Worm (Caenorhabditis elegans): ENCODE measurements around the gene rps-1.

The rps-1 gene

ce11 chrIII:4504358-4504757, 28.6 kb downstream of the rps-1 start:
- TF ChIP-seq elt-3 (tag; optimal IDR thresholded peaks at IDR 0.05), result no peak
- peak; percentile 56 for TF ChIP-seq ces-1 (GFP tag; optimal IDR thresholded peaks at IDR 0.05)
- TF ChIP-seq elt-1 (tag; optimal IDR thresholded peaks at IDR 0.05; ENCODE audit: borderline replicate concordance, insufficient read depth), result no peak
- peak; percentile 44 for TF ChIP-seq unc-120 (tag; optimal IDR thresholded peaks at IDR 0.05; ENCODE audit: poor library complexity, severe bottlenecking)
- TF ChIP-seq lsy-2 (tag; optimal IDR thresholded peaks at IDR 0.05), result no peak
- TF ChIP-seq ztf-11 (tag; optimal IDR thresholded peaks at IDR 0.05), result no peak
- no peak for TF ChIP-seq blmp-1 (tag; optimal IDR thresholded peaks at IDR 0.05)
- no peak for TF ChIP-seq unc-39 (tag; optimal IDR thresholded peaks at IDR 0.05)
- no peak for TF ChIP-seq hlh-1 (tag; optimal IDR thresholded peaks at IDR 0.05)

DNA sequence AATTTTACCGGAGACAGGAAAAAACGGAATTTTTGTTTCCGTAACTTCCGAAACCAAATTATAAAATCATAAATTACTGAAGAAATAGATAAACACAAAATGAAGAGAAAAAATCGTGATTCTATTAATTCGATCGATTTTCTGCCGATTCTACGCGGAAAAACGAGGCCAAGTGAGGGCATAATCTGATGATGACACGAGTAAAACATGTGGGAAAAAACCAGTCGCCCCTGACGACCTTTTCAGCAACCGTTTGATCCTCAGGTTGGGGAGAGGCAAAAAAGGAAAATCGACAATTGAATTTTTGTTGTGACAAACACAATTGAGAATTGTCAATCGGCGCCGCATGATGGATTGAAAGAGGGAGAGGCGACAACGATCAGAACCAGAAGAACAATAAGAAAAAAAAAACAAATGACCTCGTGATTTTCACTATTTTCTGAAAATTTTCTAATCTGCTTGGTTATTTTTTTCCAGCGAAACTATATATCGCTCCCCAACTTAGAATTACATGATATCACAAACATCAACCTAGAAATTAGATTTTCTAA, 29.3 kb downstream of the rps-1 start:
- TF ChIP-seq nhr-28 (tag; optimal IDR thresholded peaks at IDR 0.05) (no peak), flh-1 (GFP tag; optimal IDR thresholded peaks at IDR 0.05) (no peak), lin-13 (tag; optimal IDR thresholded peaks at IDR 0.05) (no peak), cnd-1 (tag; optimal IDR thresholded peaks at IDR 0.05) (no peak), ztf-11 (tag; optimal IDR thresholded peaks at IDR 0.05) (no peak), ceh-43 (GFP tag; optimal IDR thresholded peaks at IDR 0.05) (no peak), lin-32 (GFP tag; optimal IDR thresholded peaks at IDR 0.05) (no peak)

- TF ChIP-seq mls-2 (tag; optimal IDR thresholded peaks at IDR 0.05) (peak; percentile 58), bed-3 (GFP tag; optimal IDR thresholded peaks at IDR 0.05) (no peak), M03D4.4 (tag; optimal IDR thresholded peaks at IDR 0.05) (peak; percentile 20), ces-1 (GFP tag; optimal IDR thresholded peaks at IDR 0.05) (peak; percentile 97), nhr-2 (tag; optimal IDR thresholded peaks at IDR 0.05) (no peak)
These were observed 30.0 kb downstream of the rps-1 start for ce11 chrIII:4505726-4506125.

- TF ChIP-seq blmp-1 (tag; optimal IDR thresholded peaks at IDR 0.05), result no peak
- no peak for TF ChIP-seq nhr-28 (tag; optimal IDR thresholded peaks at IDR 0.05)
- no peak for TF ChIP-seq unc-62 (GFP tag; optimal IDR thresholded peaks at IDR 0.05)
- no peak for TF ChIP-seq elt-3 (tag; optimal IDR thresholded peaks at IDR 0.05)
- TF ChIP-seq elt-1 (tag; optimal IDR thresholded peaks at IDR 0.05; ENCODE audit: borderline replicate concordance, insufficient read depth), result no peak
- TF ChIP-seq ceh-83 (GFP tag; optimal IDR thresholded peaks at IDR 0.05), result no peak
- TF ChIP-seq sptf-1 (tag; optimal IDR thresholded peaks at IDR 0.05), result no peak
- TF ChIP-seq ham-2 (GFP tag; optimal IDR thresholded peaks at IDR 0.05), result no peak
- no peak for TF ChIP-seq ceh-39 (tag; optimal IDR thresholded peaks at IDR 0.05)
- TF ChIP-seq sem-2 (GFP tag; optimal IDR thresholded peaks at IDR 0.05), result no peak
- no peak for TF ChIP-seq nhr-76 (tag; optimal IDR thresholded peaks at IDR 0.05)
- TF ChIP-seq unc-39 (tag; optimal IDR thresholded peaks at IDR 0.05), result no peak
- no peak for TF ChIP-seq mls-2 (tag; optimal IDR thresholded peaks at IDR 0.05)
- no peak for TF ChIP-seq M03D4.4 (tag; optimal IDR thresholded peaks at IDR 0.05)
- no peak for TF ChIP-seq tbx-8 (GFP tag; optimal IDR thresholded peaks at IDR 0.05)
- no peak for TF ChIP-seq nhr-12 (tag; optimal IDR thresholded peaks at IDR 0.05)
- no peak for TF ChIP-seq cnd-1 (tag; optimal IDR thresholded peaks at IDR 0.05)
These were observed 30.4 kb downstream of the rps-1 start for ce11 chrIII:4506140-4506539.

- no peak for TF ChIP-seq tbx-8 (GFP tag; optimal IDR thresholded peaks at IDR 0.05)
- no peak for TF ChIP-seq nhr-76 (tag; optimal IDR thresholded peaks at IDR 0.05)
- TF ChIP-seq ceh-83 (GFP tag; optimal IDR thresholded peaks at IDR 0.05), result no peak
- no peak for TF ChIP-seq elt-1 (tag; optimal IDR thresholded peaks at IDR 0.05; ENCODE audit: borderline replicate concordance, insufficient read depth)
These were observed 30.9 kb downstream of the rps-1 start for ce11 chrIII:4506590-4507128.
